Fruit fly (Drosophila melanogaster) whole organism, embryonic: Measurements from ENCODE around the gene CG14220.

ENCODE experiments used
- Ada2b ChIP-seq: fragments of 200-800 bp; sonication (Bioruptor generic); IDR thresholded peaks from 2 replicates; pipeline ENCODE4 v1.3.6; 2022; ENCODE audit warnings: missing biosample characterization, missing genetic modification characterization
- CG10209 ChIP-seq: fragments of 200-800 bp; sonication (Bioruptor generic); optimal IDR thresholded peaks from 3 replicates; lab custom pipeline; 2017; ENCODE audit warnings: missing biosample characterization, mild to moderate bottlenecking, missing genetic modification characterization, missing genetic modification reagents
- CG1024 ChIP-seq: fragments of 200-800 bp; sonication (Bioruptor generic); IDR thresholded peaks from 2 replicates; pipeline ENCODE4 v1.3.6; 2022; ENCODE audit warnings: missing biosample characterization, missing genetic modification characterization
- CG11085 ChIP-seq: fragments of 200-800 bp; sonication (Bioruptor generic); IDR thresholded peaks from 2 replicates; pipeline ENCODE4 v1.3.6; 2022; ENCODE audit warnings: missing biosample characterization, missing genetic modification characterization
- CG13296 ChIP-seq: fragments of 200-800 bp; sonication (Bioruptor generic); optimal IDR thresholded peaks from 3 replicates; lab custom pipeline; 2018; ENCODE audit warnings: missing biosample characterization, mild to moderate bottlenecking, missing genetic modification characterization
- CG13624 ChIP-seq: fragments of 200-800 bp; sonication (Bioruptor generic); optimal IDR thresholded peaks from 2 replicates; lab custom pipeline; 2016; ENCODE audit warnings: missing biosample characterization, missing genetic modification characterization
- CG15696 ChIP-seq: fragments of 200-800 bp; sonication (Bioruptor generic); optimal IDR thresholded peaks from 2 replicates; lab custom pipeline; 2019; ENCODE audit warnings: missing biosample characterization, mild to moderate bottlenecking, missing genetic modification characterization, moderate library complexity
- CG1602 ChIP-seq: fragments of 200-800 bp; sonication (Bioruptor generic); optimal IDR thresholded peaks from 3 replicates; lab custom pipeline; 2016; ENCODE audit warnings: missing biosample characterization, missing genetic modification characterization
- CG17186 ChIP-seq: fragments of 200-800 bp; sonication (Bioruptor generic); optimal IDR thresholded peaks from 3 replicates; lab custom pipeline; 2017; ENCODE audit warnings: missing biosample characterization, missing genetic modification reagents, missing genetic modification characterization
- CG17568 ChIP-seq: fragments of 200-800 bp; sonication (Bioruptor generic); optimal IDR thresholded peaks from 2 replicates; lab custom pipeline; 2018; ENCODE audit warnings: missing biosample characterization, mild to moderate bottlenecking, missing genetic modification characterization, moderate library complexity
- CG2116 ChIP-seq: fragments of 200-800 bp; sonication (Bioruptor generic); optimal IDR thresholded peaks from 3 replicates; lab custom pipeline; 2018; ENCODE audit warnings: missing biosample characterization, mild to moderate bottlenecking, missing genetic modification characterization
- CG2678 ChIP-seq: fragments of 200-800 bp; sonication (Bioruptor generic); optimal IDR thresholded peaks from 3 replicates; lab custom pipeline; 2019; ENCODE audit warnings: missing biosample characterization, mild to moderate bottlenecking, missing genetic modification characterization, moderate library complexity
- CG2889 ChIP-seq: fragments of 200-800 bp; sonication (Bioruptor generic); IDR thresholded peaks from 3 replicates; pipeline ENCODE4 v1.3.6; 2022; ENCODE audit warnings: missing biosample characterization, missing genetic modification characterization
- CG32532 ChIP-seq: fragments of 200-800 bp; sonication (Bioruptor generic); IDR thresholded peaks from 2 replicates; pipeline ENCODE4 v1.3.6; 2022; ENCODE audit warnings: missing biosample characterization, missing genetic modification characterization
- CG32772 ChIP-seq: fragments of 200-800 bp; sonication (Bioruptor generic); IDR thresholded peaks from 2 replicates; pipeline ENCODE4 v1.3.6; 2022; ENCODE audit warnings: missing biosample characterization, missing genetic modification characterization
- CG33557 ChIP-seq: fragments of 200-800 bp; sonication (Bioruptor generic); optimal IDR thresholded peaks from 2 replicates; lab custom pipeline; 2019; ENCODE audit warnings: missing biosample characterization, mild to moderate bottlenecking, missing genetic modification characterization, moderate library complexity
- CG3407 ChIP-seq: fragments of 200-800 bp; sonication (Bioruptor generic); optimal IDR thresholded peaks from 2 replicates; lab custom pipeline; 2018; ENCODE audit warnings: missing biosample characterization, mild to moderate bottlenecking, missing genetic modification characterization
- CG3838 ChIP-seq: fragments of 200-800 bp; sonication (Bioruptor generic); optimal IDR thresholded peaks from 3 replicates; lab custom pipeline; 2016; ENCODE audit warnings: missing biosample characterization, missing genetic modification characterization
- CG4404 ChIP-seq: fragments of 200-800 bp; sonication (Bioruptor generic); IDR thresholded peaks from 2 replicates; pipeline ENCODE4 v1.3.6; 2022; ENCODE audit warnings: missing biosample characterization, missing genetic modification characterization
- CG4617 ChIP-seq: fragments of 200-800 bp; sonication (Bioruptor generic); optimal IDR thresholded peaks from 3 replicates; lab custom pipeline; 2016; ENCODE audit warnings: missing biosample characterization, missing genetic modification characterization, borderline replicate concordance
- CG5245 ChIP-seq: fragments of 200-800 bp; sonication (Bioruptor generic); optimal IDR thresholded peaks from 3 replicates; lab custom pipeline; 2016; ENCODE audit warnings: missing biosample characterization, missing genetic modification characterization
- CG6683 ChIP-seq: fragments of 200-800 bp; sonication (Bioruptor generic); optimal IDR thresholded peaks from 2 replicates; lab custom pipeline; 2017; ENCODE audit warnings: missing biosample characterization, mild to moderate bottlenecking, missing genetic modification characterization, missing genetic modification reagents
- Hmx ChIP-seq: fragments of 200-800 bp; sonication (Bioruptor generic); optimal IDR thresholded peaks from 2 replicates; lab custom pipeline; 2016; ENCODE audit warnings: missing biosample characterization, missing genetic modification characterization
- Hr78 ChIP-seq, 2 experiments: fragments of 200-800 bp in 1 of 2; fragments of >200 bp in 1 of 2; sonication (Bioruptor generic) in 1 of 2; optimal IDR thresholded peaks; 2 replicates each; lab custom pipeline; 2017 to 2019; ENCODE audit warnings: missing biosample characterization in 2 of 2, missing genetic modification characterization in 2 of 2, mild to moderate bottlenecking in 1 of 2, moderate library complexity in 1 of 2
- Rfx ChIP-seq: fragments of 200-800 bp; sonication (Bioruptor generic); IDR thresholded peaks from 2 replicates; pipeline ENCODE4 v1.3.6; 2022; ENCODE audit warnings: missing biosample characterization, missing genetic modification characterization
- ara ChIP-seq: fragments of 200-800 bp; sonication (Bioruptor generic); IDR thresholded peaks from 2 replicates; pipeline ENCODE4 v1.3.6; 2022; ENCODE audit warnings: missing biosample characterization, missing genetic modification characterization
- cas ChIP-seq: fragments of 200-800 bp; sonication (Bioruptor generic); IDR thresholded peaks from 2 replicates; pipeline ENCODE4 v1.3.6; 2022; ENCODE audit warnings: missing biosample characterization, missing genetic modification characterization
- chm ChIP-seq: fragments of 200-800 bp; sonication (Bioruptor generic); IDR thresholded peaks from 2 replicates; pipeline ENCODE4 v1.3.6; 2022; ENCODE audit warnings: missing biosample characterization, missing genetic modification characterization
- croc ChIP-seq: fragments of 200-800 bp; sonication (Bioruptor generic); conservative IDR thresholded peaks from 3 replicates; pipeline ENCODE4 v1.3.6; 2022; ENCODE audit warnings: missing biosample characterization, missing genetic modification characterization
- da ChIP-seq: fragments of 200-800 bp; sonication (Bioruptor generic); optimal IDR thresholded peaks from 2 replicates; lab custom pipeline; 2016; ENCODE audit warnings: missing biosample characterization, missing genetic modification characterization
- danr ChIP-seq: fragments of 200-800 bp; sonication (Bioruptor generic); IDR thresholded peaks from 2 replicates; pipeline ENCODE4 v1.3.6; 2022; ENCODE audit warnings: missing biosample characterization, missing genetic modification characterization
- dati ChIP-seq: fragments of 200-800 bp; sonication (Bioruptor generic); IDR thresholded peaks from 2 replicates; pipeline ENCODE4 v1.3.6; 2022; ENCODE audit warnings: missing biosample characterization, missing genetic modification characterization
- dysf ChIP-seq: fragments of 200-800 bp; sonication (Bioruptor generic); IDR thresholded peaks from 3 replicates; pipeline ENCODE4 v1.3.6; 2022; ENCODE audit warnings: missing biosample characterization, missing genetic modification characterization
- eve ChIP-seq, 2 experiments: fragments of >200 bp; optimal IDR thresholded peaks; 2 replicates each; lab custom pipeline; 2017; ENCODE audit warnings: missing biosample characterization in 2 of 2, missing genetic modification characterization in 2 of 2
- eyg ChIP-seq: fragments of 200-800 bp; sonication (Bioruptor generic); optimal IDR thresholded peaks from 3 replicates; lab custom pipeline; 2016; ENCODE audit warnings: missing biosample characterization, missing genetic modification characterization
- fu2 ChIP-seq: fragments of 200-800 bp; sonication (Bioruptor generic); optimal IDR thresholded peaks from 2 replicates; lab custom pipeline; 2016; ENCODE audit warnings: missing biosample characterization, missing genetic modification characterization
- hth ChIP-seq: fragments of >200 bp; optimal IDR thresholded peaks from 2 replicates; lab custom pipeline; 2017; ENCODE audit warnings: inconsistent platforms
- ind ChIP-seq: fragments of 200-800 bp; sonication (Bioruptor generic); optimal IDR thresholded peaks from 3 replicates; lab custom pipeline; 2016; ENCODE audit warnings: missing biosample characterization, missing genetic modification characterization
- insv ChIP-seq, 2 experiments: fragments of 200-800 bp; sonication (Bioruptor generic); optimal IDR thresholded peaks; 3 replicates each; lab custom pipeline; 2016 to 2018; ENCODE audit warnings: missing biosample characterization in 2 of 2, missing genetic modification characterization in 2 of 2
- lab ChIP-seq: fragments of 200-800 bp; sonication (Bioruptor generic); optimal IDR thresholded peaks from 3 replicates; lab custom pipeline; 2017; ENCODE audit warnings: missing biosample characterization, missing genetic modification characterization, mild to moderate bottlenecking, moderate library complexity, missing genetic modification reagents
- luna ChIP-seq: fragments of 200-800 bp; sonication (Bioruptor generic); optimal IDR thresholded peaks from 2 replicates; lab custom pipeline; 2016; ENCODE audit warnings: missing biosample characterization, missing genetic modification characterization
- mirr ChIP-seq: fragments of 200-800 bp; sonication (Bioruptor generic); optimal IDR thresholded peaks from 3 replicates; lab custom pipeline; 2018; ENCODE audit warnings: missing biosample characterization, mild to moderate bottlenecking, missing genetic modification characterization
- pfk ChIP-seq: fragments of 200-800 bp; sonication (Bioruptor generic); optimal IDR thresholded peaks from 2 replicates; lab custom pipeline; 2018; ENCODE audit warnings: missing biosample characterization, mild to moderate bottlenecking, missing genetic modification characterization, moderate library complexity
- pho ChIP-seq: fragments of 200-800 bp; sonication (Bioruptor generic); optimal IDR thresholded peaks from 2 replicates; lab custom pipeline; 2016; ENCODE audit warnings: missing biosample characterization, missing genetic modification characterization
- run ChIP-seq: fragments of 200-800 bp; sonication (Bioruptor generic); optimal IDR thresholded peaks from 3 replicates; lab custom pipeline; 2018; ENCODE audit warnings: missing biosample characterization, mild to moderate bottlenecking, missing genetic modification characterization
- scrt ChIP-seq: fragments of 200-800 bp; sonication (Bioruptor generic); optimal IDR thresholded peaks from 2 replicates; lab custom pipeline; 2018; ENCODE audit warnings: missing biosample characterization, mild to moderate bottlenecking, missing genetic modification characterization, moderate library complexity
- sqz ChIP-seq: fragments of 200-800 bp; sonication (Bioruptor generic); optimal IDR thresholded peaks from 3 replicates; lab custom pipeline; 2018; ENCODE audit warnings: missing biosample characterization, mild to moderate bottlenecking, missing genetic modification characterization
- tll ChIP-seq, 2 experiments: fragments of 200-800 bp in 1 of 2; fragments of >200 bp in 1 of 2; sonication (Bioruptor generic) in 1 of 2; optimal IDR thresholded peaks; 2 replicates each; lab custom pipeline; 2017 to 2019; ENCODE audit warnings: missing biosample characterization in 2 of 2, missing genetic modification characterization in 2 of 2, mild to moderate bottlenecking in 1 of 2, moderate library complexity in 1 of 2
- toy ChIP-seq: fragments of 200-800 bp; sonication (Bioruptor generic); IDR thresholded peaks from 2 replicates; pipeline ENCODE4 v1.3.6; 2022; ENCODE audit warnings: missing biosample characterization, missing genetic modification characterization
- twi ChIP-seq: fragments of 200-800 bp; optimal IDR thresholded peaks from 2 replicates; lab custom pipeline; 2019; ENCODE audit warnings: missing biosample characterization, mild to moderate bottlenecking, missing genetic modification characterization, moderate library complexity
- unc-4 ChIP-seq: fragments of 200-800 bp; sonication (Bioruptor generic); IDR thresholded peaks from 2 replicates; pipeline ENCODE4 v1.3.6; 2022; ENCODE audit warnings: missing biosample characterization, missing genetic modification characterization; ENCODE audit not compliant: partially characterized antibody

Gene CG14220

dm6 chrX:19645873-19646541 lies 44.4 kb upstream of the CG14220 start, which contains the start of gene Arp10 (continued):
- TF ChIP-seq run (tag; lab: Kevin White, UChicago) (no peak), CG33557 (peak; percentile 2), CG1024 (GFP tag; lab: Robert Waterston, UW) (peak; percentile 55; the same call in 1 of the 2 replicates), CG10209 (no peak), CG17186 (GFP tag; lab: Kevin White, UChicago) (peak; percentile 44), CG1602 (no peak), lab (GFP tag; lab: Kevin White, UChicago) (no peak), Ada2b (GFP tag; lab: Robert Waterston, UW) (no peak), dati (GFP tag; lab: Robert Waterston, UW) (no peak), chm (GFP tag; lab: Robert Waterston, UW) (no peak), CG2889 (GFP tag; lab: Robert Waterston, UW) (no peak), sqz (GFP tag; lab: Kevin White, UChicago) (no peak), CG3838 (GFP tag; lab: Kevin White, UChicago) (no peak), CG13296 (GFP tag; lab: Kevin White, UChicago) (no peak), croc (GFP tag; lab: Robert Waterston, UW) (no peak), scrt (GFP tag; lab: Kevin White, UChicago) (no peak), CG17568 (GFP tag; lab: Kevin White, UChicago) (no peak), CG3407 (GFP tag; lab: Kevin White, UChicago) (no peak), CG6683 (GFP tag; lab: Kevin White, UChicago) (no peak), hth (lab: Kevin White, UChicago) (no peak), CG13624 (GFP tag; lab: Kevin White, UChicago) (no peak), Rfx (GFP tag; lab: Robert Waterston, UW) (0 out of 2 replicates have a peak, but pooled peaks have one; percentile 16), Hr78 (GFP tag; optimal IDR thresholded peaks at IDR 0.05; lab: Kevin White, UChicago) (no peak), eve (GFP tag; optimal IDR thresholded peaks at IDR 0.05; lab: Kevin White, UChicago) (no peak), pho (GFP tag; lab: Kevin White, UChicago) (no peak), unc-4 (no peak), pfk (GFP tag; lab: Kevin White, UChicago) (no peak), CG5245 (GFP tag; lab: Kevin White, UChicago) (no peak), tll (GFP tag; optimal IDR thresholded peaks at IDR 0.05; lab: Kevin White, UChicago) (no peak), da (no peak), ind (GFP tag; lab: Kevin White, UChicago) (peak; percentile 0), Hmx (GFP tag; lab: Kevin White, UChicago) (no peak), cas (GFP tag; lab: Robert Waterston, UW) (no peak), ara (GFP tag; lab: Robert Waterston, UW) (no peak), dysf (GFP tag; lab: Robert Waterston, UW) (0 out of 3 replicates have a peak, but pooled peaks have one; percentile 6), CG2116 (GFP tag; lab: Kevin White, UChicago) (peak; percentile 61), CG4404 (GFP tag; lab: Robert Waterston, UW) (no peak), danr (GFP tag; lab: Robert Waterston, UW) (no peak), CG15696 (peak; percentile 13), insv (GFP tag; optimal IDR thresholded peaks at IDR 0.05; lab: Kevin White, UChicago) (no peak), fu2 (no peak), twi (tag; lab: Kevin White, UChicago) (no peak), CG11085 (no peak), CG32772 (GFP tag; lab: Robert Waterston, UW) (no peak), toy (GFP tag; lab: Robert Waterston, UW) (no peak), CG4617 (GFP tag; lab: Kevin White, UChicago) (peak; percentile 39), eyg (GFP tag; lab: Kevin White, UChicago) (no peak), luna (GFP tag; lab: Kevin White, UChicago) (no peak), mirr (GFP tag; lab: Kevin White, UChicago) (no peak), CG2678 (tag; lab: Kevin White, UChicago) (no peak), CG32532 (peak; percentile 36; the same call in 1 of the 2 replicates)
